Fruit fly (Drosophila melanogaster) whole organism, pupa: ENCODE measurements around the gene Oct-TyrR.
A peak's percentile ranks its signal among the peaks of the same experiment; 100 is the strongest.

ENCODE experiments used
- CG10348 ChIP-seq: fragments of 200-800 bp; sonication (Bioruptor generic); IDR thresholded peaks from 2 replicates; pipeline ENCODE4 v1.3.6; 2022; ENCODE audit warnings: missing biosample characterization, missing genetic modification characterization
- CG12605 ChIP-seq: fragments of 200-800 bp; sonication (Bioruptor generic); IDR thresholded peaks from 2 replicates; pipeline ENCODE4 v1.3.6; 2022; ENCODE audit warnings: missing biosample characterization, missing genetic modification characterization
- CG13204 ChIP-seq: fragments of 200-800 bp; sonication (Bioruptor generic); optimal IDR thresholded peaks from 2 replicates; lab custom pipeline; 2018; ENCODE audit warnings: missing biosample characterization, mild to moderate bottlenecking, missing genetic modification characterization, moderate library complexity
- CG14655 ChIP-seq: fragments of 200-800 bp; sonication (Bioruptor generic); optimal IDR thresholded peaks from 3 replicates; lab custom pipeline; 2017; ENCODE audit warnings: mild to moderate bottlenecking, missing biosample characterization, missing genetic modification reagents, missing genetic modification characterization
- CG15710 ChIP-seq: fragments of 200-800 bp; sonication (Bioruptor generic); optimal IDR thresholded peaks from 2 replicates; lab custom pipeline; 2018; ENCODE audit warnings: missing biosample characterization, mild to moderate bottlenecking, missing genetic modification characterization, moderate library complexity
- CG17806 ChIP-seq: fragments of 200-800 bp; sonication (Bioruptor generic); optimal IDR thresholded peaks from 2 replicates; lab custom pipeline; 2018; ENCODE audit warnings: missing biosample characterization, mild to moderate bottlenecking, missing genetic modification characterization, moderate library complexity
- CG32121 ChIP-seq: fragments of 200-800 bp; sonication (Bioruptor generic); IDR thresholded peaks from 2 replicates; pipeline ENCODE4 v1.3.6; 2022; ENCODE audit warnings: missing biosample characterization, missing genetic modification characterization
- CG34367 ChIP-seq: fragments of 200-800 bp; sonication (Bioruptor generic); optimal IDR thresholded peaks from 2 replicates; lab custom pipeline; 2018; ENCODE audit warnings: missing biosample characterization, mild to moderate bottlenecking, missing genetic modification characterization
- CG4496 ChIP-seq: fragments of 200-800 bp; sonication (Bioruptor generic); IDR thresholded peaks from 3 replicates; pipeline ENCODE4 v1.3.6; 2022; ENCODE audit warnings: missing biosample characterization, missing genetic modification characterization
- CG8159 ChIP-seq: fragments of 200-800 bp; sonication (Bioruptor generic); optimal IDR thresholded peaks from 3 replicates; lab custom pipeline; 2018; ENCODE audit warnings: missing biosample characterization, mild to moderate bottlenecking, missing genetic modification characterization, moderate library complexity
- CG8301 ChIP-seq: fragments of 200-800 bp; sonication (Bioruptor generic); optimal IDR thresholded peaks from 2 replicates; lab custom pipeline; 2018; ENCODE audit warnings: missing biosample characterization, mild to moderate bottlenecking, missing genetic modification characterization
- CG9948 ChIP-seq: fragments of 200-800 bp; sonication (Bioruptor generic); optimal IDR thresholded peaks from 2 replicates; lab custom pipeline; 2018; ENCODE audit warnings: missing biosample characterization, mild to moderate bottlenecking, missing genetic modification characterization, moderate library complexity
- D1 ChIP-seq: fragments of 200-800 bp; sonication (Bioruptor generic); optimal IDR thresholded peaks from 2 replicates; lab custom pipeline; 2018; ENCODE audit warnings: missing biosample characterization, mild to moderate bottlenecking, missing genetic modification characterization, moderate library complexity
- EcR ChIP-seq: fragments of 200-800 bp; sonication (Bioruptor generic); optimal IDR thresholded peaks from 3 replicates; lab custom pipeline; 2019; ENCODE audit warnings: missing biosample characterization, missing genetic modification characterization, mild to moderate bottlenecking, moderate library complexity, missing genetic modification reagents
- Ets98B ChIP-seq: fragments of 200-800 bp; sonication (Bioruptor generic); IDR thresholded peaks from 2 replicates; pipeline ENCODE4 v1.3.6; 2022; ENCODE audit warnings: missing biosample characterization, missing genetic modification characterization
- Pif1A ChIP-seq: fragments of 200-800 bp; sonication (Bioruptor generic); optimal IDR thresholded peaks from 3 replicates; lab custom pipeline; 2016; ENCODE audit warnings: missing biosample characterization, missing genetic modification characterization
- Pif1B ChIP-seq: fragments of 200-800 bp; sonication (Bioruptor generic); optimal IDR thresholded peaks from 3 replicates; lab custom pipeline; 2016; ENCODE audit warnings: missing biosample characterization, missing genetic modification characterization
- Snoo ChIP-seq: fragments of 200-800 bp; sonication (Bioruptor generic); optimal IDR thresholded peaks from 3 replicates; lab custom pipeline; 2017; ENCODE audit warnings: missing biosample characterization, mild to moderate bottlenecking, missing genetic modification characterization, inconsistent platforms
- fd96Ca ChIP-seq: fragments of 200-800 bp; sonication (Bioruptor generic); IDR thresholded peaks from 3 replicates; pipeline ENCODE4 v1.3.6; 2022; ENCODE audit warnings: missing biosample characterization, missing genetic modification characterization
- gl ChIP-seq: fragments of 200-800 bp; sonication (Bioruptor generic); optimal IDR thresholded peaks from 2 replicates; lab custom pipeline; 2018; ENCODE audit warnings: missing biosample characterization, mild to moderate bottlenecking, missing genetic modification characterization
- rn ChIP-seq: fragments of 200-800 bp; sonication (Bioruptor generic); IDR thresholded peaks from 2 replicates; pipeline ENCODE4 v1.3.6; 2022; ENCODE audit warnings: missing biosample characterization, missing genetic modification characterization

Oct-TyrR gene

dm6 chr3L:22075706-22076398 lies 41.0 kb downstream of the Oct-TyrR start, which contains the start of the genes CG7130 and RpLP0:
Gene CG7130 (minus strand): TSS chr3L:22075756.
Gene RpLP0 (plus strand): TSS chr3L:22075867.
- TF ChIP-seq CG8301 (tag; lab: Kevin White, UChicago) (peak; percentile 35), CG4496 (GFP tag; lab: Robert Waterston, UW) (peak; percentile 89), rn (peak; percentile 60), fd96Ca (GFP tag; lab: Robert Waterston, UW) (0 out of 3 replicates have a peak, but pooled peaks have one; percentile 35), CG32121 (peak; percentile 35; the same call in 1 of the 2 replicates), CG34367 (tag; lab: Kevin White, UChicago) (peak; percentile 79), Pif1B (peak; percentile 70), CG9948 (tag; lab: Kevin White, UChicago) (peak; percentile 27), Ets98B (GFP tag; lab: Robert Waterston, UW) (peak; percentile 49), gl (tag; lab: Kevin White, UChicago) (peak; percentile 69), CG8159 (tag; lab: Kevin White, UChicago) (peak; percentile 54), Snoo (tag; lab: Kevin White, UChicago) (peak; percentile 94), Pif1A (GFP tag; lab: Kevin White, UChicago) (peak; percentile 84), D1 (tag; lab: Kevin White, UChicago) (no peak), CG17806 (tag; lab: Kevin White, UChicago) (peak; percentile 41), CG15710 (tag; lab: Kevin White, UChicago) (peak; percentile 71), CG12605 (no peak), EcR (GFP tag; lab: Kevin White, UChicago) (no peak), CG13204 (peak; percentile 63), CG14655 (GFP tag; lab: Kevin White, UChicago) (no peak), CG10348 (GFP tag; lab: Robert Waterston, UW) (no peak)

- TF ChIP-seq CG12605 (no peak), CG13204 (no peak), Snoo (tag; lab: Kevin White, UChicago) (peak; percentile 52), CG34367 (tag; lab: Kevin White, UChicago) (peak; percentile 52), gl (tag; lab: Kevin White, UChicago) (no peak), CG14655 (GFP tag; lab: Kevin White, UChicago) (peak; percentile 65), CG32121 (peak; percentile 58), Ets98B (GFP tag; lab: Robert Waterston, UW) (peak; percentile 65), CG4496 (GFP tag; lab: Robert Waterston, UW) (peak; percentile 76), CG17806 (tag; lab: Kevin White, UChicago) (peak; percentile 48), fd96Ca (GFP tag; lab: Robert Waterston, UW) (peak; percentile 76), CG15710 (tag; lab: Kevin White, UChicago) (peak; percentile 64), CG8159 (tag; lab: Kevin White, UChicago) (peak; percentile 61), Pif1A (GFP tag; lab: Kevin White, UChicago) (peak; percentile 70), CG8301 (tag; lab: Kevin White, UChicago) (peak; percentile 61), Pif1B (peak; percentile 71), CG9948 (tag; lab: Kevin White, UChicago) (peak; percentile 50), D1 (tag; lab: Kevin White, UChicago) (no peak), EcR (GFP tag; lab: Kevin White, UChicago) (no peak), rn (no peak), CG10348 (GFP tag; lab: Robert Waterston, UW) (no peak)
Measured at dm6 chr3L:22078063-22078462, 43.3 kb downstream of the Oct-TyrR start.

dm6 chr3L:22080022-22080421 lies 45.2 kb downstream of the Oct-TyrR start, which contains the start of gene Sfp79B:
Gene Sfp79B (plus strand): TSS chr3L:22080322.
- no peak for TF ChIP-seq EcR (GFP tag; lab: Kevin White, UChicago)
- TF ChIP-seq CG12605 = no peak
- TF ChIP-seq CG34367 (tag; lab: Kevin White, UChicago) = no peak
- TF ChIP-seq fd96Ca (GFP tag; lab: Robert Waterston, UW) = no peak
- TF ChIP-seq gl (tag; lab: Kevin White, UChicago) = no peak
- TF ChIP-seq rn = no peak
- TF ChIP-seq Ets98B (GFP tag; lab: Robert Waterston, UW) = no peak
- TF ChIP-seq D1 (tag; lab: Kevin White, UChicago) = no peak
- TF ChIP-seq CG8301 (tag; lab: Kevin White, UChicago) = no peak
- no peak for TF ChIP-seq Pif1B
- TF ChIP-seq CG13204 = no peak
- TF ChIP-seq CG17806 (tag; lab: Kevin White, UChicago) = no peak
- no peak for TF ChIP-seq Pif1A (GFP tag; lab: Kevin White, UChicago)
- TF ChIP-seq CG4496 (GFP tag; lab: Robert Waterston, UW) = no peak
- TF ChIP-seq CG32121 = no peak
- TF ChIP-seq CG9948 (tag; lab: Kevin White, UChicago) = no peak
- TF ChIP-seq CG10348 (GFP tag; lab: Robert Waterston, UW) = no peak
- TF ChIP-seq CG15710 (tag; lab: Kevin White, UChicago) = no peak

- no peak for TF ChIP-seq Pif1B
- no peak for TF ChIP-seq CG4496 (GFP tag; lab: Robert Waterston, UW)
- no peak for TF ChIP-seq rn
- TF ChIP-seq Pif1A (GFP tag; lab: Kevin White, UChicago) = no peak
- TF ChIP-seq Ets98B (GFP tag; lab: Robert Waterston, UW) = no peak
- no peak for TF ChIP-seq CG8301 (tag; lab: Kevin White, UChicago)
- TF ChIP-seq CG10348 (GFP tag; lab: Robert Waterston, UW) = no peak
- TF ChIP-seq fd96Ca (GFP tag; lab: Robert Waterston, UW) = no peak
- TF ChIP-seq CG13204 = no peak
- no peak for TF ChIP-seq CG8159 (tag; lab: Kevin White, UChicago)
- no peak for TF ChIP-seq CG9948 (tag; lab: Kevin White, UChicago)
- no peak for TF ChIP-seq gl (tag; lab: Kevin White, UChicago)
- no peak for TF ChIP-seq CG14655 (GFP tag; lab: Kevin White, UChicago)
- TF ChIP-seq Snoo (tag; lab: Kevin White, UChicago) = no peak
Measured at dm6 chr3L:22082420-22082819, 47.6 kb downstream of the Oct-TyrR start, which contains the start of gene msopa. Gene msopa (plus strand): TSS chr3L:22082720.
